Fruit fly (Drosophila melanogaster): Measurements from ENCODE around the gene mnd.

DNA sequence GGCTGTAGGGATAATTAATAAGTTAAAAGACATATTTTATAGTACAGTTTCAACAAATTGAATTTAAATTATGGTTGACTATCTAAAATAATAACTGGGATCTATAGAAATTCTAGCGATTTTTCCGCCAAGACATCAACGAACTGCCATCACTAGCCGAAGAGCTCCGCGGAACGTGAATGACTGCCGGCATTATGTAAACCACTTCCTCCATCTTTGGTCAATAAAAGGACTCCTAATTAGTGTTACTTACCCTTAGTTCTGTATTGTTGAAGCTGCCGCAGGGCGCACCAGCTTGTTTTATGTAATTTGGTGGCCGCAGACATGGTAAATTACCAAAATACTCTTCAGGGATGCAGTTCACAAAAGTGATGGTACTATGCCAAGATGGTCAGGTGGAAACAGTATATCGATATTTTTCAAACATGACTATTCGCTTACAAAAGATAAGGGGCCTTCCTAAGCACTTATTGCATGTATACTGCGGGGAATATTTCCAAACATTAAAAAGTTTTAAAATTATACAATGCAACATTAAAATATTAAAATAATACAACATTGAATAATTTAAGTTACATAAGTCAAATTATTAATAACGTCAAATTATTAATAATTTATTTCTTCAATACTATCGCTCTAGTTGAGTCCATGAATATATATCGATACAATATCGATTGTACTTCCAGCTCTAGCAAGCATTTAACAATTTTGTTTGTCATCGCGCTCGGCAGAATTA is 14.6 kb downstream of the mnd start, which contains the start of the genes mRpL39 and Prosbeta2:
- no peak for TF ChIP-seq tai (GFP tag; optimal IDR thresholded peaks at IDR 0.05)
- no peak for TF ChIP-seq Hr78 (GFP tag; optimal IDR thresholded peaks at IDR 0.05)
- TF ChIP-seq Myc (optimal IDR thresholded peaks at IDR 0.05): peak; percentile 71
- peak; percentile 42 for TF ChIP-seq dmrt93B (GFP tag; optimal IDR thresholded peaks at IDR 0.05)
- no peak for TF ChIP-seq N (GFP tag; optimal IDR thresholded peaks at IDR 0.05)
- peak; percentile 36 for TF ChIP-seq h (GFP tag; optimal IDR thresholded peaks at IDR 0.05)
- TF ChIP-seq Sp1 (GFP tag; optimal IDR thresholded peaks at IDR 0.05): no peak
- no peak for TF ChIP-seq psq (GFP tag; optimal IDR thresholded peaks at IDR 0.05)
- no peak for TF ChIP-seq pan (optimal IDR thresholded peaks at IDR 0.05)
- peak; percentile 78 for TF ChIP-seq HLH106 (tag; optimal IDR thresholded peaks at IDR 0.05)
- TF ChIP-seq Abd-B (GFP tag; optimal IDR thresholded peaks at IDR 0.05): no peak
